Fruit fly (Drosophila melanogaster): ENCODE data around the gene CG3909.
A peak's percentile ranks its signal among the peaks of the same experiment; 100 is the strongest.

The CG3909 gene

DNA sequence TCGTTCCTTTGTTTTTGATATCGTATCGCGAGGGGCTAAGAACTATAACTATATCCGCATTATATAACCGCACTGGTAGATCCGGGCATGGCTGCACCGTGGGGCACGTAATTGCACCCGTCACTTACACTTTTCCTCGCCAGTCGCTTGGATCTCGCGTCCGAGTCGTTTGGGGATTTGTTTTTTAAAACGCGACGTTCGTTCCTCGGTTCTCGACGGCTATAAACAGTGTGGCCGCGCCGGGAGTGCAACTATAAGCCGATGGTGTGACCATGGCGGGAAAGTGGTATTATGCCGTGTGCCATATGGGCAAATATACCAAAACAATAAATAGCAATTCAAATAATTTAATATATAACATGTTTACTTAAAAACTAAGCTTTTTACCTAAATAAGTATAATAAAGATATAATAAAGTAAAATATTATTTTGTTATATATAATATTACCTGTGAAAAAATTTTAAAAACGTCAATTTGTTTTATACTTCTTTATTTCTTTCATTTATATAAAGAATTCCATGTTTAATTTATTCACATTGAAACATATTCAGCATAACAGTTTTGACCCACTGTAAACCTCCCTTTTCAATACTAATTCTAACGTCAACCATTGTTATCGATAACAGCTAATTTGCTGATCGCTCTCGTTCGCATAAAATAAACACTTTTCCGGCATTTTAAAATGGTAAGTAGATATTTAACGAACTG, at the start of gene CG3909, which contains the start of gene Mical:
Gene CG3909 (plus strand): TSS at position 607 of the 709 bp plus-strand sequence.
Gene Mical (minus strand): TSS at position 232 of the 709 bp plus-strand sequence.
- TF ChIP-seq CG17801 (GFP tag; optimal IDR thresholded peaks at IDR 0.05; ENCODE audit: partially characterized antibody): peak; percentile 87

- TF ChIP-seq CG17801 (GFP tag; optimal IDR thresholded peaks at IDR 0.05; ENCODE audit: partially characterized antibody): no peak
Observed at dm6 chr3R:9996689-9997213, 46.3 kb upstream of the CG3909 start, which contains the start of the genes Gr85a and Spn85F. Gene Gr85a, minus strand, starts transcription at chr3R:9996789. Gene Spn85F, plus strand, starts transcription at chr3R:9997163.

dm6 chr3R:10001174-10001789, 41.8 kb upstream of the CG3909 start, which contains the start of gene CG5359:
Gene CG5359, minus strand, starts transcription at chr3R:10001276.
- TF ChIP-seq CG17801 (GFP tag; optimal IDR thresholded peaks at IDR 0.05; ENCODE audit: partially characterized antibody): no peak

DNA sequence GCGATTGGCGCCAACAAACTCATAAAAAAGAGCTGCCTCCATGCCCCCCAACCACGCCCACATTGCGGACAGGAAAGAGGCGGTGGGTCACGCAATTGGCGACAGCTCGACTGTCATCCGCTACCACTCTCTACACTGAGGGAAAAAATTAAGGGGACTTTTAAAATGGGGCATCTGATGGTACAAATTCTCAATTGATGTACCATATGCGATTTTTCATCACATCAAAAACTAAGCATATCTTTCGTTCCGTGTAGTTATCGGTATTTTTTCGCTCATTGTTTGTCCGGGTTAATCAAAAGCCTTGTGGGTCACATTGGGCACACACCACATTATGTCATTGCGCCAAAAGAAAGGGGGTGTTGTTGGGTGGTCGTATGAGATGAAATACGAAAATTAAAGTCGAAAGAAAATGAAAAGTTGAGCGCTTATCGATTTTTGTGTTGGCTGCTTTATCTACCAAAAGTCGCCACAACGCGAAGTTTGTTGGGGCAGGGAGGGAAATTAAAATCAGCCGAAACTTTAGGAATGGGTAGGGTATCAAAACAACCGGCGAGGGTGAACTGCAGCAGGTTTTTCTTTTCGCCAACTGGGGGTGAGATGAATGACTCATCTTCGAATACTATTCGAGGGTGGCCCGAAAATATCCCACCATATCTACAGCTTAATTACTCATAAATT, 18.9 kb upstream of the CG3909 start:
- no peak for TF ChIP-seq CG17801 (GFP tag; optimal IDR thresholded peaks at IDR 0.05; ENCODE audit: partially characterized antibody)

- TF ChIP-seq CG17801 (GFP tag; optimal IDR thresholded peaks at IDR 0.05; ENCODE audit: partially characterized antibody): no peak
Observed at dm6 chr3R:10025050-10025449, 18.0 kb upstream of the CG3909 start, which contains the start of gene CG31407. Gene CG31407, minus strand, starts transcription at chr3R:10025150.

dm6 chr3R:10028378-10028777, 14.7 kb upstream of the CG3909 start:
- TF ChIP-seq CG17801 (GFP tag; optimal IDR thresholded peaks at IDR 0.05; ENCODE audit: partially characterized antibody): no peak

DNA sequence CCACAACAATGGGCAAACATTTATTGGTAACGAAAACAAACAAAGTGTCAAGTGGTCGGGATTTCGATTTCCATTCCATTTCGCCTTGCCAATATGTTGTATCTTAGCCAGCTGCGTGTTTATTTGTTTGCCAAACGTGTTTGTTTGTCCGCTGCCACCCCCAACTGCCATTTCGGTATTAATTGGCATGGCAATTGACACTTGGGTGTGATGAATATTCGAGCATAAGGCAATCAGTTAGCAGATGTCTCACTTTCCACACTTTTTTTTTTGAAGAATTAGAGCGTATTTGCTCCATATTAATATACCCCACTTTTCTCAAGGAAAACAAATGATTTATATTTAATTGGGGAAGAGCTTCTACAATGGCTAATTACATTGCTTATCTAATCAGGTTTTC, 11.6 kb upstream of the CG3909 start:
- no peak for TF ChIP-seq CG17801 (GFP tag; optimal IDR thresholded peaks at IDR 0.05; ENCODE audit: partially characterized antibody)

- no peak for TF ChIP-seq CG17801 (GFP tag; optimal IDR thresholded peaks at IDR 0.05; ENCODE audit: partially characterized antibody)
Observed at dm6 chr3R:10032951-10033720, 9.9 kb upstream of the CG3909 start.

DNA sequence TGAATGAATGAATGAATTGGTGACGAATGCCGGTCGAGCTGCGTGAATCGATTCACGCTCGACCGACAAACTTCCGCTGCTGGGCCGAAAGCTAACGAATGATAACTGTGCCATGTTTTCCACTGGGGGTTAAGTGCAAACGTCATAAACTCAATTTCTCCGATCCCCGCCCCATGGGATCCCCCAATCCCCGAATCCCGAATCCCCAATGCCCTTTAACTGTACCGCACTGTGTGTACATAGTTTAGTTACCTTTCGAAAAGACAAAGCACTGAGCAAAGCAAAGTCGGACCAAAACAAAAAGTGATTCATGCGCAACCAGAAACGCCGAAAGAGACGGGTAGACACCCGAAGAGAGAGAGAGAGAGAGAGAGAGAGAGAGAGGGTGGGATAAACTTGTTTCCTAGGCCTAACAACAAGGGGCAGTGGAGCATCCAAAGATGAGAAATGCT, 8.0 kb upstream of the CG3909 start:
- TF ChIP-seq CG17801 (GFP tag; optimal IDR thresholded peaks at IDR 0.05; ENCODE audit: partially characterized antibody): no peak

DNA sequence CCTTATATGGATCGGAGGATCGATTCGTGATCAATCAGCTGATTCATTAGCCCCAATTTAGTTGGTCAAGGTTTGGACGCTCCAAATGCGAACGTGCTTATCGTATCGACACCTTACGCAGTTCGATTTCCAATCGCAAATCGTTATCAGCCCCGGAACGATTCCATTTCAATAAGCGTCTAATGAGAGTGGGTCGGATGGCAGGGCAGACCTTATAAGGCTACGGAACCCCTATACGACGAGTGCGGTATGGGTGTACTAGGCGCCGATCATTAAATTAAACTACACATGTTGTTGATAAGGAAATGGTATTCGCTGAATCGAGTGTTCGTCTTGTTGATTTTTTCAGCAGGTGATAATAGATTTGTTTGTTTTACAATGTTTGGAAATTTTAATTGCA, 7.3 kb upstream of the CG3909 start:
- no peak for TF ChIP-seq CG17801 (GFP tag; optimal IDR thresholded peaks at IDR 0.05; ENCODE audit: partially characterized antibody)

DNA sequence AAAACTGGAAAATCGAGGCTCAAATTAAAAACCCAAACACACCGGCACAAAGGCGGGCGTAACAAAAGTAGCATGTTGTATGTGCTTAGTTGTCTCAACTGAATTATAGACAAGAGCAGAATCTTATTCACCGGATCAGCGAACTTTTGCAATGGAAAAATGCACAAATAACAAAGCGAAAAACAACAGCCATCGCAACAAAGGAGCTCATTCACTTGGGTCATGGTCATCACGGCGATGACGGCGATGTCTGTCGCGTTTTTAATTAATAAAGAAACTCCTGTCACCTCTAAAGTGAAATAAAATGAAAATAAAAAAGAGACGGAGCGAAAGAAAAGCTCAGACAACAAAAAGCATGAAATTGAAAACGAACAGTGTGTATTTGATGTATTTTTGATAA, 3.9 kb upstream of the CG3909 start:
- TF ChIP-seq CG17801 (GFP tag; optimal IDR thresholded peaks at IDR 0.05; ENCODE audit: partially characterized antibody): no peak

DNA sequence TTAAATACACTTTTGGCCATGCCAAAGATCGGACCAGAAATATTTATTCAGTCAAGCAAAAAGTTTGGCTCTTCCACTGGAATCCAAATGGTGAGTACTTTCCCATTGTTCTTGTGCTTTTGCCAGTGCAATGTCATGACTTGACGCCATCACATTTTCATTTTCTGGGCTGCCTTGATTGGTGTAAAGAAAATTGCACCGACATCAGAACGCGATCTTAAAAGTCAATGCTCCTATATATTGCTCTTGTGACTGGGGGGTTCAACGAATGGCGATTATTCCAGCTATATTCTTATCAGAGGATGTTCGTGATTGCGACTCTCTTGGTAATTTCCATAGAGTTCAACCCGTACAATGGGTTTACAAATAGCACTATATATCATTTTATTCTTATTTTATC, 2.6 kb upstream of the CG3909 start:
- TF ChIP-seq CG17801 (GFP tag; optimal IDR thresholded peaks at IDR 0.05; ENCODE audit: partially characterized antibody): no peak

DNA sequence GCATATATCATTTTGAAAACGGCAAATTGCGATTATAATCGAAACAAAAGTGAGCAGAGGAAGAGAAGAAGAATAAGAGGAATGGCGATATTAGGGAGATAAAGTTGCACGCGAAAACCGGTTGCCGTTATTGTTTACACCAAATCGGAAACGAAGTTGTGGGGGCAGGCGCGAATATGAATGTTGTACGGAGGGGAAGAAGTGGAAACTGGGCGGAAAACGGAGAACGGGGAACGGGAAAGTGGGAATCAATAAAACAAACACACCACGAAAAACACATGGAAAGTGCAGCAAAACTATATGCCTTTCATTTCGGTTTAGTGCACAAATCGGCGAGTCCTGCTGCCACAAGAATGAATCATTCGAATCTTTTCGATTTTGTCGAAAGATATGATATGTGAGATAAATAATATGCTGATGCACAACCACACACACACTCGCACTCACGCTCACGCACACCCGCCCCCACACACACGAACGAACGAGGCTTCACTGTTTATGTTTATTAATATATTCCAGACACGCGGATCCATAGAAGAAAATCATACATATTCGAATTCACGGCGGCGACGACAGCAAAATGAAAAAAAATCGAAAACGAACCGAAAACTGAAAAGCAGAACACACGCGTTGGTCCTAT, 926 bp upstream of the CG3909 start:
- TF ChIP-seq CG17801 (GFP tag; optimal IDR thresholded peaks at IDR 0.05; ENCODE audit: partially characterized antibody): no peak

DNA sequence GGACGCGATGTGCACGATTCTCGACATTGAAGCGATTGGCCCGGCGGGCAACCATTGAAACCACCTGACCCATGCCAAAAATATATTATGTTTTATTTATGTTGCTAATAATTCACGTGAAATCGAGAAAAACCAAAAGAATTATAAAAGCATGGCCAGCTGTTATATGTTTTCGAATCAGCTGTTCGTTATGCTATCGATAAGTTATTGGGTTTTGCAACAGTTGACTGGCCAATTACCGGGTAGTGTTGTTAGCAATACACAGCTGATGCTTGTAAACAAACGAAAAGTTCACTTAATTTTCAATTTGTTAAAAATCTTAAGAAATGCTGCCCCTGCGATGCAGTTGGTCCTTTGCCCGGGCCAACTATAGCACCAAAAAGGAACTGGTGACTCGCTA, 2.3 kb downstream of the CG3909 start, which contains the start of the genes CG11722 and mtTFB2:
Gene CG11722 (minus strand): TSS at position 200 of the 400 bp plus-strand sequence.
Gene mtTFB2 (plus strand): TSS at position 232 of the 400 bp plus-strand sequence.
- peak; percentile 40 for TF ChIP-seq CG17801 (GFP tag; optimal IDR thresholded peaks at IDR 0.05; ENCODE audit: partially characterized antibody)
